Worm (Caenorhabditis elegans) whole organism, young adult: Measurements from ENCODE around the gene oops-1.

ENCODE experiments used
- B0261.1 ChIP-seq: sonication (generic microtip); optimal IDR thresholded peaks from 2 replicates; lab custom pipeline; 2016; ENCODE audit warnings: mild to moderate bottlenecking, missing genetic modification characterization, moderate library complexity, missing compliant biosample characterization
- F10E7.11 ChIP-seq: sonication (generic microtip); optimal IDR thresholded peaks from 2 replicates; lab custom pipeline; 2017; ENCODE audit warnings: mild to moderate bottlenecking, missing genetic modification characterization, moderate library complexity, missing compliant biosample characterization
- F23B12.7 ChIP-seq: sonication (generic microtip); optimal IDR thresholded peaks from 2 replicates; lab custom pipeline; 2017; ENCODE audit warnings: missing genetic modification characterization, mild to moderate bottlenecking, missing compliant biosample characterization, antibody characterized with exemption, moderate library complexity; ENCODE audit not compliant: insufficient read depth
- F33H1.4 ChIP-seq: fragments of 200-800 bp; sonication (Bioruptor generic); IDR thresholded peaks from 2 replicates; pipeline ENCODE4 v1.3.6; 2022; ENCODE audit warnings: missing genetic modification reagents, missing genetic modification characterization, missing compliant biosample characterization
- F37B4.10 ChIP-seq: fragments of 200-800 bp; sonication (Bioruptor generic); IDR thresholded peaks from 2 replicates; pipeline ENCODE4 v1.3.6; 2022; ENCODE audit warnings: missing genetic modification characterization, missing compliant biosample characterization
- F39B2.1 ChIP-seq: fragments of 200-800 bp; sonication (Bioruptor generic); IDR thresholded peaks from 2 replicates; pipeline ENCODE4 v1.3.6; 2022; ENCODE audit warnings: missing genetic modification reagents, missing genetic modification characterization, missing compliant biosample characterization
- F52B5.7 ChIP-seq: sonication (generic microtip); optimal IDR thresholded peaks from 2 replicates; lab custom pipeline; 2016; ENCODE audit warnings: mild to moderate bottlenecking, missing genetic modification characterization, missing compliant biosample characterization
- K11D2.4 ChIP-seq: fragments of 200-800 bp; sonication (Bioruptor generic); IDR thresholded peaks from 2 replicates; pipeline ENCODE4 v1.3.6; 2022; ENCODE audit warnings: missing genetic modification reagents, missing genetic modification characterization, missing compliant biosample characterization
- T07F8.4 ChIP-seq: sonication (generic microtip); optimal IDR thresholded peaks from 2 replicates; lab custom pipeline; 2016; ENCODE audit warnings: mild to moderate bottlenecking, missing genetic modification characterization, moderate library complexity, missing compliant biosample characterization
- T26A5.8 ChIP-seq: sonication (generic microtip); optimal IDR thresholded peaks from 2 replicates; lab custom pipeline; 2016; ENCODE audit warnings: missing genetic modification characterization, missing compliant biosample characterization
- atf-7 ChIP-seq: sonication (generic microtip); optimal IDR thresholded peaks from 2 replicates; lab custom pipeline; 2017; ENCODE audit warnings: mild to moderate bottlenecking, missing genetic modification characterization, missing compliant biosample characterization
- attf-5 ChIP-seq: fragments of 200-800 bp; sonication (Bioruptor generic); optimal IDR thresholded peaks from 2 replicates; lab custom pipeline; 2018; ENCODE audit warnings: mild to moderate bottlenecking, missing genetic modification characterization, missing compliant biosample characterization
- bed-2 ChIP-seq: fragments of 200-800 bp; sonication (Bioruptor generic); IDR thresholded peaks from 2 replicates; pipeline ENCODE4 v1.3.6; 2022; ENCODE audit warnings: missing genetic modification reagents, missing genetic modification characterization, missing compliant biosample characterization
- ceh-27 ChIP-seq: fragments of 200-800 bp; sonication (Bioruptor generic); optimal IDR thresholded peaks from 2 replicates; lab custom pipeline; 2018; ENCODE audit warnings: mild to moderate bottlenecking, missing genetic modification characterization, moderate library complexity, missing compliant biosample characterization
- ceh-58 ChIP-seq: fragments of 200-800 bp; sonication (Bioruptor generic); IDR thresholded peaks from 2 replicates; pipeline ENCODE4 v1.3.6; 2022; ENCODE audit warnings: missing genetic modification characterization, missing compliant biosample characterization
- ceh-91 ChIP-seq: fragments of 200-800 bp; sonication (Bioruptor generic); IDR thresholded peaks from 2 replicates; pipeline ENCODE4 v1.3.6; 2022; ENCODE audit warnings: missing genetic modification reagents, missing genetic modification characterization, missing compliant biosample characterization
- dpl-1 ChIP-seq: fragments of 150-350 bp; optimal IDR thresholded peaks from 2 replicates; lab custom pipeline; 2014; ENCODE audit warnings: missing biosample characterization, missing genetic modification reagents, missing genetic modification characterization
- efl-1 ChIP-seq: fragments of 150-350 bp; optimal IDR thresholded peaks from 2 replicates; lab custom pipeline; 2014; ENCODE audit warnings: missing biosample characterization, missing genetic modification reagents, missing genetic modification characterization
- egl-44 ChIP-seq: fragments of 200-800 bp; sonication (Bioruptor generic); IDR thresholded peaks from 2 replicates; pipeline ENCODE4 v1.3.6; 2022; ENCODE audit warnings: missing genetic modification reagents, missing genetic modification characterization, missing compliant biosample characterization
- hlh-12 ChIP-seq: sonication (generic microtip); optimal IDR thresholded peaks from 2 replicates; lab custom pipeline; 2016; ENCODE audit warnings: missing genetic modification characterization, missing compliant biosample characterization
- hmg-20 ChIP-seq: fragments of 200-800 bp; sonication (Bioruptor generic); IDR thresholded peaks from 2 replicates; pipeline ENCODE4 v1.3.6; 2022; ENCODE audit warnings: missing genetic modification reagents, missing genetic modification characterization, missing compliant biosample characterization
- lag-1 ChIP-seq: fragments of 200-800 bp; sonication (Bioruptor generic); IDR thresholded peaks from 2 replicates; pipeline ENCODE4 v1.3.6; 2022; ENCODE audit warnings: missing genetic modification reagents, missing genetic modification characterization, missing compliant biosample characterization
- let-607 ChIP-seq, 2 experiments: fragments of 200-800 bp in 1 of 2; sonication (Bioruptor generic) in 1 of 2; sonication (generic microtip) in 1 of 2; optimal IDR thresholded peaks; 2 replicates each; lab custom pipeline; 2016 to 2018; ENCODE audit warnings: mild to moderate bottlenecking in 2 of 2, missing compliant biosample characterization in 2 of 2, missing genetic modification characterization in 2 of 2, moderate library complexity in 2 of 2, missing genotype in 1 of 2
- lin-40 ChIP-seq: sonication (generic microtip); optimal IDR thresholded peaks from 2 replicates; lab custom pipeline; 2016; ENCODE audit warnings: missing genetic modification characterization, mild to moderate bottlenecking, missing compliant biosample characterization, missing genotype, missing genetic modification reagents
- madf-6 ChIP-seq: fragments of 200-800 bp; sonication (Bioruptor generic); IDR thresholded peaks from 2 replicates; pipeline ENCODE4 v1.3.6; 2022; ENCODE audit warnings: missing genetic modification reagents, missing genetic modification characterization, missing compliant biosample characterization
- mcd-1 ChIP-seq: fragments of 200-800 bp; sonication (Bioruptor generic); IDR thresholded peaks from 2 replicates; pipeline ENCODE4 v1.3.6; 2022; ENCODE audit warnings: missing genetic modification reagents, missing genetic modification characterization, missing compliant biosample characterization
- nfyb-1 ChIP-seq: fragments of 200-800 bp; sonication (Bioruptor generic); IDR thresholded peaks from 2 replicates; pipeline ENCODE4 v1.3.6; 2022; ENCODE audit warnings: missing genetic modification reagents, missing genetic modification characterization, missing compliant biosample characterization
- nhr-80 ChIP-seq: sonication (generic microtip); optimal IDR thresholded peaks from 2 replicates; lab custom pipeline; 2016; ENCODE audit warnings: missing genetic modification characterization, missing compliant biosample characterization
- pha-4 ChIP-seq: fragments of 150-350 bp; sonication (generic microtip); optimal IDR thresholded peaks from 2 replicates; lab custom pipeline; 2014; ENCODE audit warnings: missing biosample characterization, missing genetic modification reagents, missing genetic modification characterization
- rec-8 ChIP-seq, 2 experiments: sonication (generic microtip); optimal IDR thresholded peaks; 2 replicates each; lab custom pipeline; 2016; ENCODE audit warnings: mild to moderate bottlenecking in 2 of 2, missing genetic modification characterization in 2 of 2, missing genetic modification reagents in 2 of 2, missing genotype in 2 of 2, missing biosample characterization in 1 of 2, missing compliant biosample characterization in 1 of 2, moderate library complexity in 1 of 2
- snpc-1.3 ChIP-seq: sonication (generic microtip); optimal IDR thresholded peaks from 2 replicates; lab custom pipeline; 2017; ENCODE audit warnings: missing genetic modification characterization, mild to moderate bottlenecking, missing compliant biosample characterization, antibody characterized with exemption, moderate library complexity, missing genotype, missing genetic modification reagents; ENCODE audit not compliant: insufficient read depth
- snpc-4 ChIP-seq, 5 experiments: fragments of 150-350 bp in 1 of 5; sonication (generic microtip) in 4 of 5; optimal IDR thresholded peaks; 2 replicates each; lab custom pipeline; 2014 to 2018; ENCODE audit warnings: missing genetic modification characterization in 5 of 5, missing biosample characterization in 3 of 5, antibody characterized with exemption in 2 of 5, mild to moderate bottlenecking in 2 of 5, missing compliant biosample characterization in 2 of 5, missing genotype in 2 of 5, moderate library complexity in 2 of 5, missing genetic modification reagents in 1 of 5
- ztf-26 ChIP-seq: sonication (generic microtip); optimal IDR thresholded peaks from 2 replicates; lab custom pipeline; 2017; ENCODE audit warnings: missing genetic modification characterization, missing compliant biosample characterization
- ztf-3 ChIP-seq: fragments of 200-800 bp; sonication (Bioruptor generic); optimal IDR thresholded peaks from 2 replicates; lab custom pipeline; 2018; ENCODE audit warnings: mild to moderate bottlenecking, missing genetic modification characterization, missing compliant biosample characterization
- ztf-6 ChIP-seq: fragments of 200-800 bp; sonication (Bioruptor generic); IDR thresholded peaks from 2 replicates; pipeline ENCODE4 v1.3.6; 2022; ENCODE audit warnings: missing genetic modification reagents, missing genetic modification characterization, missing compliant biosample characterization

Gene oops-1

DNA sequence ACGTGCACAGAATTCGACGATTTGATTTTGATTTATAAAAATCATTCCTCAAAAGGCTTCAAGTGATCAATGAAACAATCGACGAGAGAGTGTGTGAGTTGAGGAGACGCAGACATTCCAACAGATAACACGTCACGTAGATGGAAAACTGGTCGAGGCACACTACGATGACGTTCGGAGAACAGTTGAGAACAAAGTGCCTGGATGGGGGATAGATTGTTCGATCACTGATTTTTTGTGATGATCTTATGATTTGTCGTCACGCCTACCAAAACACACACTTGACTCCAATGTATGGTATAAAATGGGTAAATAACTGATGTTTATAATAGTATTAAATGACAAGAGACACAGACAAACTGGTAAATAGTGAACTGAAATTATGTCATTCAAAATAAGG lies 35.6 kb downstream of the oops-1 start (continued):
- TF ChIP-seq attf-5: no peak
- peak; percentile 50; the same call in 1 of the 2 replicates for TF ChIP-seq nfyb-1 (GFP tag; lab: Robert Waterston, UW)
- TF ChIP-seq B0261.1 (tag; lab: Kevin White, UChicago): no peak
- no peak for TF ChIP-seq snpc-4 (GFP tag; optimal IDR thresholded peaks at IDR 0.05; lab: Kevin White, UChicago)
- peak in 1 of 4 experiments; percentile 11 for TF ChIP-seq snpc-4 (tag; optimal IDR thresholded peaks at IDR 0.05; lab: Kevin White, UChicago)
- peak; percentile 42 for TF ChIP-seq nhr-80 (tag; lab: Kevin White, UChicago)
- no peak for TF ChIP-seq ceh-91
- TF ChIP-seq ceh-58 (GFP tag; lab: Robert Waterston, UW): no peak
- no peak for TF ChIP-seq ceh-27 (GFP tag; lab: Kevin White, UChicago)
- TF ChIP-seq mcd-1: no peak
- TF ChIP-seq madf-6 (GFP tag; lab: Robert Waterston, UW): no peak
- no peak for TF ChIP-seq F33H1.4 (GFP tag; lab: Robert Waterston, UW)
- TF ChIP-seq let-607 (tag; optimal IDR thresholded peaks at IDR 0.05; lab: Kevin White, UChicago): no peak
- no peak for TF ChIP-seq snpc-1.3 (tag; lab: Kevin White, UChicago)
- no peak for TF ChIP-seq F52B5.7 (tag; lab: Kevin White, UChicago)
- no peak for TF ChIP-seq pha-4
- TF ChIP-seq ztf-26 (tag; lab: Kevin White, UChicago): peak; percentile 61
- TF ChIP-seq egl-44 (GFP tag; lab: Robert Waterston, UW): no peak
- no peak for TF ChIP-seq F37B4.10 (GFP tag; lab: Robert Waterston, UW)
- TF ChIP-seq T07F8.4 (tag; lab: Kevin White, UChicago): no peak

DNA sequence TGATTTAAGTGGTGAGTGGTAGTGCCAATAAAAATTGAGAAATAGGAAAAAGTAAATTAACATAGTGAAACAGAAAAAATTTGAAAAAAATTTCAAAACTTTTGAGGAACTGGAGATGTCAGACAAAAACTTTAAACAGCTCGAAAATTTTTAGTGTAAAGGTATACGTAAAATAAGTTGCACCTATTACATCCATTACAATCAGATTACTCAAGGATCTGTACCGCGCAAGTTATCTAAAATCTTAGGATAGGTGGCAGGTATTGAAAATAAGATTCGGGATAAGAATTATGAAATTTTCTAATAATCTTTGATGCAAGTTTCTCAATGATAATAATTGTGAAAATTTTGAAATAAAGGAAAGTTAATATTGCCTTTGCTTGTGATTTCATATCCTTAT lies 47.1 kb downstream of the oops-1 start:
- no peak for TF ChIP-seq K11D2.4 (GFP tag; lab: Robert Waterston, UW)
- TF ChIP-seq ztf-3: no peak
- no peak for TF ChIP-seq lag-1 (GFP tag; lab: Robert Waterston, UW)
- no peak for TF ChIP-seq bed-2
- TF ChIP-seq F10E7.11 (tag; lab: Kevin White, UChicago): no peak
- TF ChIP-seq hlh-12 (tag; lab: Kevin White, UChicago): no peak
- TF ChIP-seq hmg-20 (GFP tag; lab: Robert Waterston, UW): no peak
- no peak for TF ChIP-seq efl-1 (GFP tag; lab: Kevin White, UChicago)
- no peak for TF ChIP-seq attf-5
- TF ChIP-seq ztf-6 (GFP tag; lab: Robert Waterston, UW): no peak
- TF ChIP-seq F23B12.7 (tag; lab: Kevin White, UChicago): no peak
- no peak for TF ChIP-seq lin-40 (tag; lab: Kevin White, UChicago)
- no peak for TF ChIP-seq F39B2.1 (GFP tag; lab: Robert Waterston, UW)
- TF ChIP-seq atf-7 (tag; lab: Kevin White, UChicago): no peak
- TF ChIP-seq rec-8 (tag; optimal IDR thresholded peaks at IDR 0.05; lab: Kevin White, UChicago): no peak
- no peak for TF ChIP-seq dpl-1 (GFP tag; lab: Kevin White, UChicago)
- no peak for TF ChIP-seq T26A5.8 (tag; lab: Kevin White, UChicago)

DNA sequence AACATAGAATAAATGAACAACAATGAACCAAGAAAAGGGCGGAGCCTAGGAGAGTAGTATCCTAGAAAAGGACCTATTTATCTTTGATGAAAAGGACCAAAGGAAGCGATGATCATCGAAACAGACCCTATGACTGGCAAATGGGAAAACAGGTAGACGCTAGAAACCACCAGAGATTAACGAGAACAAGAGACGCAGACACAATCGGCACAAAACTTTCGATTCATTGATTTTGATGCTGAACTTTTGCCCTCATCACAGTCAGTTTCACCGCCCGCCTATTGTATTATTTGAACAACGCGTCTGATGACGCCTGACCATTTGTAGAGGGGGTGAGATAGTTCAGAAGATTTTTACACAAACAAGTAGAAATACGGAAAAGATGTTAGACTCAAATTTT lies 48.3 kb downstream of the oops-1 start:
- TF ChIP-seq ztf-6 (GFP tag; lab: Robert Waterston, UW) (no peak), nhr-80 (tag; lab: Kevin White, UChicago) (peak; percentile 7)
- TF ChIP-seq, all 124 proteins: peak for 1
